Worm (Caenorhabditis elegans): ENCODE data around the gene Y54H5A.2.

Y54H5A.2 gene

ce11 chrIII:5089489-5089888, 59.9 kb downstream of the Y54H5A.2 start:
- TF ChIP-seq lim-6 (tag; optimal IDR thresholded peaks at IDR 0.05) (no peak), hlh-8 (tag; optimal IDR thresholded peaks at IDR 0.05) (no peak), syd-9 (tag; optimal IDR thresholded peaks at IDR 0.05) (no peak), ceh-31 (tag; optimal IDR thresholded peaks at IDR 0.05) (no peak), F13H6.1 (tag; optimal IDR thresholded peaks at IDR 0.05) (no peak), npax-4 (tag; optimal IDR thresholded peaks at IDR 0.05) (no peak), hlh-15 (tag; optimal IDR thresholded peaks at IDR 0.05) (no peak), C08G9.2 (tag; optimal IDR thresholded peaks at IDR 0.05) (no peak), dmd-4 (tag; optimal IDR thresholded peaks at IDR 0.05; ENCODE audit: borderline replicate concordance) (no peak), fkh-6 (tag; optimal IDR thresholded peaks at IDR 0.05) (no peak), fkh-10 (GFP tag; optimal IDR thresholded peaks at IDR 0.05) (no peak), ceh-24 (tag; optimal IDR thresholded peaks at IDR 0.05) (no peak)

All from whole organism, late embryonic.